Worm (Caenorhabditis elegans) whole organism, L3 larva: ENCODE results near the gene F53G2.2.

ENCODE experiments used
- R02D3.7 ChIP-seq: fragments of 150-350 bp; optimal IDR thresholded peaks from 2 replicates; lab custom pipeline; 2014; ENCODE audit warnings: missing biosample characterization, missing genetic modification characterization
- ZK546.5 ChIP-seq: sonication (generic microtip); optimal IDR thresholded peaks from 2 replicates; lab custom pipeline; 2017; ENCODE audit warnings: missing biosample characterization, missing genetic modification characterization
- ama-1 ChIP-seq: fragments of 150-350 bp; optimal IDR thresholded peaks from 2 replicates; lab custom pipeline; 2018
- ceh-16 ChIP-seq: sonication (generic microtip); optimal IDR thresholded peaks from 2 replicates; lab custom pipeline; 2017; ENCODE audit warnings: missing biosample characterization, missing genetic modification characterization
- ceh-28 ChIP-seq: fragments of 150-350 bp; optimal IDR thresholded peaks from 2 replicates; lab custom pipeline; 2014; ENCODE audit warnings: missing biosample characterization, missing genetic modification reagents, missing genetic modification characterization
- ceh-82 ChIP-seq: fragments of 150-350 bp; optimal IDR thresholded peaks from 2 replicates; lab custom pipeline; 2014; ENCODE audit warnings: missing biosample characterization, missing genetic modification characterization
- daf-12 ChIP-seq: fragments of 150-350 bp; optimal IDR thresholded peaks from 2 replicates; lab custom pipeline; 2014; ENCODE audit warnings: missing biosample characterization, missing genetic modification reagents, missing genetic modification characterization
- elt-2 ChIP-seq: sonication (generic microtip); optimal IDR thresholded peaks from 2 replicates; lab custom pipeline; 2016; ENCODE audit warnings: missing genetic modification reagents, mild to moderate bottlenecking, missing genetic modification characterization, missing compliant biosample characterization
- elt-3 ChIP-seq, 3 experiments: fragments of 150-350 bp in 1 of 3; sonication (generic microtip) in 2 of 3; optimal IDR thresholded peaks; 2 replicates in 2 of 3; 4 replicates in 1 of 3; lab custom pipeline; 2014 to 2017; ENCODE audit warnings: missing biosample characterization in 3 of 3, missing genetic modification characterization in 3 of 3
- eor-1 ChIP-seq, 2 experiments: fragments of 150-350 bp; optimal IDR thresholded peaks; 2 replicates each; lab custom pipeline; 2014 to 2018; ENCODE audit warnings: missing biosample characterization in 2 of 2, missing genetic modification characterization in 2 of 2
- fkh-2 ChIP-seq: fragments of 150-350 bp; optimal IDR thresholded peaks from 2 replicates; lab custom pipeline; 2014; ENCODE audit warnings: missing biosample characterization, missing genetic modification reagents, missing genetic modification characterization
- fos-1 ChIP-seq: fragments of 150-350 bp; optimal IDR thresholded peaks from 2 replicates; lab custom pipeline; 2014; ENCODE audit warnings: missing biosample characterization, missing genetic modification characterization
- hmg-11 ChIP-seq: sonication (generic microtip); optimal IDR thresholded peaks from 2 replicates; lab custom pipeline; 2016; ENCODE audit warnings: missing genetic modification characterization, missing compliant biosample characterization
- jun-1 ChIP-seq: fragments of 150-350 bp; optimal IDR thresholded peaks from 2 replicates; lab custom pipeline; 2014; ENCODE audit warnings: missing biosample characterization, missing genetic modification reagents, missing genetic modification characterization
- lin-15B ChIP-seq: fragments of 150-350 bp; optimal IDR thresholded peaks from 2 replicates; lab custom pipeline; 2014; ENCODE audit warnings: missing biosample characterization, missing genetic modification characterization
- lsy-12 ChIP-seq: sonication (generic microtip); optimal IDR thresholded peaks from 2 replicates; lab custom pipeline; 2016; ENCODE audit warnings: mild to moderate bottlenecking, missing genetic modification characterization, missing compliant biosample characterization
- mdl-1 ChIP-seq: fragments of 150-350 bp; optimal IDR thresholded peaks from 2 replicates; lab custom pipeline; 2014; ENCODE audit warnings: missing biosample characterization, missing genetic modification characterization
- mml-1 ChIP-seq: fragments of 150-350 bp; sonication (generic microtip); optimal IDR thresholded peaks from 3 replicates; lab custom pipeline; 2014; ENCODE audit warnings: missing biosample characterization, missing genetic modification characterization
- nhr-12 ChIP-seq: fragments of 150-350 bp; optimal IDR thresholded peaks from 2 replicates; lab custom pipeline; 2014; ENCODE audit warnings: missing biosample characterization, missing genetic modification characterization
- nhr-23 ChIP-seq: fragments of 150-350 bp; optimal IDR thresholded peaks from 2 replicates; lab custom pipeline; 2014; ENCODE audit warnings: missing biosample characterization, missing genetic modification reagents, missing genetic modification characterization
- nhr-237 ChIP-seq: fragments of 150-350 bp; optimal IDR thresholded peaks from 2 replicates; lab custom pipeline; 2014; ENCODE audit warnings: missing biosample characterization, missing genetic modification characterization
- nhr-25 ChIP-seq: sonication (generic microtip); optimal IDR thresholded peaks from 2 replicates; lab custom pipeline; 2017; ENCODE audit warnings: missing biosample characterization, missing genetic modification characterization
- nhr-28 ChIP-seq: fragments of 150-350 bp; optimal IDR thresholded peaks from 2 replicates; lab custom pipeline; 2014; ENCODE audit warnings: missing biosample characterization, missing genetic modification characterization
- nhr-43 ChIP-seq: sonication (generic microtip); optimal IDR thresholded peaks from 2 replicates; lab custom pipeline; 2016; ENCODE audit warnings: mild to moderate bottlenecking, missing genetic modification characterization, missing compliant biosample characterization; ENCODE audit not compliant: poor library complexity, severe bottlenecking
- nhr-67 ChIP-seq: fragments of 150-350 bp; optimal IDR thresholded peaks from 2 replicates; lab custom pipeline; 2014; ENCODE audit warnings: missing biosample characterization, missing genetic modification characterization
- nhr-76 ChIP-seq: fragments of 150-350 bp; sonication (generic microtip); optimal IDR thresholded peaks from 5 replicates; lab custom pipeline; 2014; ENCODE audit warnings: missing biosample characterization, missing genetic modification characterization
- pha-4 ChIP-seq: fragments of 150-350 bp; optimal IDR thresholded peaks from 2 replicates; lab custom pipeline; 2014; ENCODE audit warnings: missing biosample characterization, missing genetic modification reagents, missing genetic modification characterization
- sea-2 ChIP-seq: fragments of 150-350 bp; sonication (generic microtip); optimal IDR thresholded peaks from 4 replicates; lab custom pipeline; 2014; ENCODE audit warnings: missing biosample characterization, missing genetic modification reagents, missing genetic modification characterization
- skn-1 ChIP-seq: fragments of 150-350 bp; optimal IDR thresholded peaks from 2 replicates; lab custom pipeline; 2014; ENCODE audit warnings: missing biosample characterization, missing genetic modification characterization
- snpc-4 ChIP-seq: fragments of 150-350 bp; optimal IDR thresholded peaks from 2 replicates; lab custom pipeline; 2014; ENCODE audit warnings: missing biosample characterization, missing genetic modification characterization
- tbx-2 ChIP-seq: sonication (generic microtip); optimal IDR thresholded peaks from 2 replicates; lab custom pipeline; 2016; ENCODE audit warnings: mild to moderate bottlenecking, missing genetic modification characterization, missing compliant biosample characterization
- zag-1 ChIP-seq: fragments of 150-350 bp; optimal IDR thresholded peaks from 2 replicates; lab custom pipeline; 2014; ENCODE audit warnings: missing biosample characterization, missing genetic modification characterization
- ztf-11 ChIP-seq: fragments of 150-350 bp; optimal IDR thresholded peaks from 2 replicates; lab custom pipeline; 2014; ENCODE audit warnings: missing biosample characterization, missing genetic modification characterization
- ztf-4 ChIP-seq: fragments of 150-350 bp; optimal IDR thresholded peaks from 2 replicates; lab custom pipeline; 2014; ENCODE audit warnings: missing biosample characterization, missing genetic modification characterization

F53G2.2 gene

ce11 chrII:2478543-2478942, 3.2 kb upstream of the F53G2.2 start, which contains the start of gene mnat-1:
TSS of gene mnat-1 (minus strand) at chrII:2478643.
- no peak for TF ChIP-seq ceh-82 (tag; lab: Kevin White, UChicago)
- TF ChIP-seq R02D3.7 (tag; lab: Kevin White, UChicago), result no peak
- TF ChIP-seq jun-1 (tag; lab: Kevin White, UChicago), result no peak
- TF ChIP-seq nhr-237 (tag; lab: Kevin White, UChicago), result no peak
- TF ChIP-seq nhr-25 (tag; lab: Kevin White, UChicago), result no peak
- TF ChIP-seq ztf-4 (tag; lab: Kevin White, UChicago), result no peak
- no peak for TF ChIP-seq ztf-11
- TF ChIP-seq snpc-4 (tag; lab: Kevin White, UChicago), result no peak
- TF ChIP-seq eor-1 (tag; optimal IDR thresholded peaks at IDR 0.05; lab: Kevin White, UChicago), result no peak
- no peak for TF ChIP-seq daf-12 (tag; lab: Kevin White, UChicago)
- TF ChIP-seq elt-3 (tag; optimal IDR thresholded peaks at IDR 0.05; lab: Kevin White, UChicago), result no peak
- TF ChIP-seq pha-4 (tag; lab: Kevin White, UChicago), result no peak
- no peak for TF ChIP-seq nhr-12
- no peak for TF ChIP-seq hmg-11
- TF ChIP-seq nhr-28 (tag; lab: Kevin White, UChicago), result no peak
- TF ChIP-seq ama-1 (lab: Kevin White, UChicago), result no peak

- TF ChIP-seq nhr-67, result no peak
- peak; percentile 2 for TF ChIP-seq elt-2
- TF ChIP-seq, all 47 proteins: peak for 1
Measured at ce11 chrII:2479047-2479446, 2.7 kb upstream of the F53G2.2 start, which contains the start of gene F53G2.12. TSS of gene F53G2.12 (minus strand) at chrII:2479090.

- no peak for TF ChIP-seq ceh-16 (tag; lab: Kevin White, UChicago)
- TF ChIP-seq sea-2 (GFP tag; lab: Kevin White, UChicago), result no peak
- TF ChIP-seq daf-12 (tag; lab: Kevin White, UChicago), result no peak
- TF ChIP-seq mml-1, result no peak
Measured at ce11 chrII:2480099-2480498, 1.6 kb upstream of the F53G2.2 start, which contains the start of gene F53G2.3. TSS of gene F53G2.3 (plus strand) at chrII:2480399.

- TF ChIP-seq lin-15B (tag; lab: Kevin White, UChicago) (no peak), sea-2 (GFP tag; lab: Kevin White, UChicago) (no peak), ztf-4 (tag; lab: Kevin White, UChicago) (no peak), zag-1 (tag; lab: Kevin White, UChicago) (no peak), lsy-12 (tag; lab: Kevin White, UChicago) (no peak), nhr-237 (tag; lab: Kevin White, UChicago) (no peak), tbx-2 (tag; lab: Kevin White, UChicago) (no peak), nhr-76 (tag; lab: Kevin White, UChicago) (no peak), nhr-23 (tag; lab: Kevin White, UChicago) (no peak), mml-1 (no peak), ztf-11 (no peak)
Measured at ce11 chrII:2483507-2483906, 1.8 kb downstream of the F53G2.2 start, which contains the start of gene F53G2.13. TSS of gene F53G2.13 (plus strand) at chrII:2483807.

- TF ChIP-seq nhr-237 (tag; lab: Kevin White, UChicago) (no peak), nhr-12 (no peak), eor-1 (tag; optimal IDR thresholded peaks at IDR 0.05; lab: Kevin White, UChicago) (no peak), nhr-43 (no peak), sea-2 (GFP tag; lab: Kevin White, UChicago) (no peak), mdl-1 (tag; lab: Kevin White, UChicago) (no peak), jun-1 (tag; lab: Kevin White, UChicago) (no peak)
Measured at ce11 chrII:2488386-2488785, 6.7 kb downstream of the F53G2.2 start, which contains the start of gene F53G2.1. TSS of gene F53G2.1 (plus strand) at chrII:2488686.

ce11 chrII:2503703-2504430, 22.1 kb downstream of the F53G2.2 start:
- peak; percentile 19 for TF ChIP-seq ceh-28
- no peak for TF ChIP-seq fkh-2 (tag; lab: Kevin White, UChicago)
- TF ChIP-seq lsy-12 (tag; lab: Kevin White, UChicago), result no peak
- no peak for TF ChIP-seq ZK546.5 (tag; lab: Kevin White, UChicago)
- no peak for TF ChIP-seq ceh-82 (tag; lab: Kevin White, UChicago)
- TF ChIP-seq hmg-11, result no peak
- peak; percentile 84 for TF ChIP-seq elt-2
- TF ChIP-seq skn-1, result no peak
- TF ChIP-seq fos-1, result no peak
